Fruit fly (Drosophila melanogaster) whole organism: ENCODE results near the gene RpS5a.

Experiments used
- CG8478 ChIP-seq: fragments of >200 bp; optimal IDR thresholded peaks from 2 replicates; lab custom pipeline; 2018; ENCODE audit warnings: inconsistent platforms
- Dll ChIP-seq: fragments of >200 bp; optimal IDR thresholded peaks from 2 replicates; lab custom pipeline; 2017
- EcR ChIP-seq, 2 experiments: fragments of >200 bp; optimal IDR thresholded peaks; 2 replicates each; lab custom pipeline; 2017; ENCODE audit warnings: missing biosample characterization in 2 of 2, missing genetic modification characterization in 2 of 2, missing genetic modification reagents in 2 of 2
- pan ChIP-seq: fragments of >200 bp; optimal IDR thresholded peaks from 2 replicates; lab custom pipeline; 2017
- psq ChIP-seq: fragments of >200 bp; optimal IDR thresholded peaks from 2 replicates; lab custom pipeline; 2017
- usp ChIP-seq: fragments of >200 bp; optimal IDR thresholded peaks from 2 replicates; lab custom pipeline; 2017; ENCODE audit warnings: missing biosample characterization, missing genetic modification characterization, mixed read lengths

The RpS5a gene

dm6 chrX:17147983-17148637 lies at the start of gene RpS5a:
TSS of gene RpS5a (minus strand) at chrX:17148264.
- TF ChIP-seq CG8478 (lab: Kevin White, UChicago) (no peak), usp (GFP tag; lab: Kevin White, UChicago) (no peak), EcR (GFP tag; optimal IDR thresholded peaks at IDR 0.05; lab: Kevin White, UChicago) (no peak), Dll (no peak), pan (no peak), psq (no peak)

- TF ChIP-seq usp (GFP tag; lab: Kevin White, UChicago), result no peak
- TF ChIP-seq EcR (GFP tag; optimal IDR thresholded peaks at IDR 0.05; lab: Kevin White, UChicago), result no peak
- TF ChIP-seq Dll, result no peak
Observed at dm6 chrX:17188167-17188566, 40.1 kb upstream of the RpS5a start.

DNA sequence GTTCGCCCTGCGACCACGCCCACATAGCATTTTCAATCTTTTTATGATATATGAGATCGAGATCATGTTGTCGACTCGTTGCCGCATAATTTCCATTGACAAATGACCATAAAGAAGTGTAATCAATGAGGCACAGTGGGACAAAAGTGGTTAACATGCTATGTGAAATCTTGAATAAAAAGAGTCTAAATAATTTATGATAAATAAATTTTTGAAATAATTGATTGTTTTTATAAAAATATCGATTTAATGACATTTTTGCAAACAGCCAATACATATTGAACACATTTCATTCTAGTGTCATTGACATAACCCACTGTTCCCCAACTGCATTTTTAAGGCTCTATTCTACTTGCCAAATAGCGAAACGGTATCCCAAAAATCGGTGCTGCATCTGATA lies 39.4 kb upstream of the RpS5a start:
- TF ChIP-seq CG8478 (lab: Kevin White, UChicago), result no peak
- no peak for TF ChIP-seq psq
- no peak for TF ChIP-seq Dll
- TF ChIP-seq usp (GFP tag; lab: Kevin White, UChicago), result no peak
- TF ChIP-seq EcR (GFP tag; optimal IDR thresholded peaks at IDR 0.05; lab: Kevin White, UChicago), result no peak
- TF ChIP-seq pan, result no peak

dm6 chrX:17186432-17186831 lies 38.4 kb upstream of the RpS5a start:
- TF ChIP-seq CG8478 (lab: Kevin White, UChicago) (no peak), psq (no peak), Dll (no peak), usp (GFP tag; lab: Kevin White, UChicago) (no peak), pan (no peak), EcR (GFP tag; optimal IDR thresholded peaks at IDR 0.05; lab: Kevin White, UChicago) (no peak)

dm6 chrX:17183486-17183885 lies 35.4 kb upstream of the RpS5a start:
- TF ChIP-seq EcR (GFP tag; optimal IDR thresholded peaks at IDR 0.05; lab: Kevin White, UChicago), result no peak
- TF ChIP-seq CG8478 (lab: Kevin White, UChicago), result no peak
- TF ChIP-seq usp (GFP tag; lab: Kevin White, UChicago), result no peak
- TF ChIP-seq psq, result no peak
- no peak for TF ChIP-seq pan
- no peak for TF ChIP-seq Dll

DNA sequence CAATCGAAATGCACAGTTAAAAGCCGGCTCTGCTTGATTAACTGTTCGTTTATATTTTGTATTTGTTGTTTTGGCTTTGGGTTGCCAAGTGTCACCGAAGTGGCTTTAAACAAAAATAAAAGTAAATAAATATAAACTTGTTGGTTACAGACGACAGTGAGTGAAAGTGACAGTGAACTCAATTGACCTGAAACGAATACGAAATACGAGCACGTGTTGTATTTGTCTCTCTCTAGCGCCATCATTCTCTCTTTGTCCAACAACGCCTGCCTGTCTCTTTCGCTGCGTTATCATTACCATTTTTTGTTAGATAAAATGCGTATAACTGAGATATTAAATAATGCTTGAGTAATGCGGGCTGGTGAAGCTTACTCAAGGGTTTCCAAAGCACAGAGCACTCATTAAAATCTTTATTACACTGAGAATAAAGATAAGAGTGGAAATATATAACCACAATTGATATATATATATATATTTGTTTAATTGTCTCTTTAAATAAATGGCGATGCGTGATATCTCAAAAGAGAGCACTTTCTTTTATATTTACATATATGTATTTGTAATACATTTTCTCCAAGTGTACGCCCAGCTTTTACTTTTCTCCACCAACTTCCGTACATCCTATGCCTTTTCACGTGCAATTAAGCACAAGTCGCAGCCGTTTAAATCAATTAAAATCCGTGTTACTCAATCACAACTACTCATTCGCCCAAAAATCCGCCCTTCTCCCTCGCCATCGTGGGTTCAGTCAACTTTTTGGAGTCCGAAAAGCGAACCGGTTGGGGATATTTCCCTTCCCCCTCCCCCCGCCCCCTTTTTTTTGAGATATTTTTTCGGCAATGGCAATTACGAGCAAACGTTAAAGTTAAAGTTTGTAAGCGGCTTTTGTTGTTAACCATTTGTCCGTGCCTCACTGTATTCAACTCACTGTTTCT lies 33.5 kb upstream of the RpS5a start:
- no peak for TF ChIP-seq Dll
- TF ChIP-seq CG8478 (lab: Kevin White, UChicago), result no peak
- TF ChIP-seq EcR (GFP tag; optimal IDR thresholded peaks at IDR 0.05; lab: Kevin White, UChicago), result no peak
- no peak for TF ChIP-seq usp (GFP tag; lab: Kevin White, UChicago)
- TF ChIP-seq pan, result no peak
- TF ChIP-seq psq, result no peak

dm6 chrX:17180523-17180922 lies 32.5 kb upstream of the RpS5a start:
- no peak for TF ChIP-seq psq
- TF ChIP-seq EcR (GFP tag; optimal IDR thresholded peaks at IDR 0.05; lab: Kevin White, UChicago), result no peak
- no peak for TF ChIP-seq pan
- TF ChIP-seq usp (GFP tag; lab: Kevin White, UChicago), result no peak
- TF ChIP-seq CG8478 (lab: Kevin White, UChicago), result no peak
- no peak for TF ChIP-seq Dll

DNA sequence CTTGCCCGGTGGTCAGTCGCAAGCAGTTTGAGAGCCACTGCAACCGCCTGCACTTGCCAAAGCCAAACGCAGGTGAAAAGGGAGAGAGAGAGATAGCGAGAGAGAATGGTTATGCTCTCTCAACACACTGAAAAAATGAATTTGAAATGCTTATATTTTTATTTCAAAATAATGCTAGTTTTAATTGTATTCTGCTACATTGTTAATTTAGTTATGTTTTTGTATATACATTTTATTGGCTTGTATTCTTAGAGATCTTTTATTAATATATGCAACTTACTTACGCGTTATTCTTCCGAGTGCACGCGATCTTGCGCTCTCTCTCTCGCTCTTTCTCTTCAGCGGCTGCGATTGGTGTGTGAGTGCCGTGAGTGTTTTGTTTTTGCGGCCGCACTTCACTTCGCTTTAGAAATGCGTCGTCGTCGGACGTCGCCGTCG lies 30.4 kb upstream of the RpS5a start:
- TF ChIP-seq psq, result no peak
- TF ChIP-seq usp (GFP tag; lab: Kevin White, UChicago), result no peak
- TF ChIP-seq Dll, result peak; percentile 67
- TF ChIP-seq pan, result no peak
- no peak for TF ChIP-seq EcR (GFP tag; optimal IDR thresholded peaks at IDR 0.05; lab: Kevin White, UChicago)

dm6 chrX:17177606-17178005 lies 29.5 kb upstream of the RpS5a start:
- no peak for TF ChIP-seq EcR (GFP tag; optimal IDR thresholded peaks at IDR 0.05; lab: Kevin White, UChicago)
- no peak for TF ChIP-seq Dll
- TF ChIP-seq pan, result no peak
- TF ChIP-seq psq, result no peak
- no peak for TF ChIP-seq CG8478 (lab: Kevin White, UChicago)
- no peak for TF ChIP-seq usp (GFP tag; lab: Kevin White, UChicago)

- no peak for TF ChIP-seq EcR (GFP tag; optimal IDR thresholded peaks at IDR 0.05; lab: Kevin White, UChicago)
- no peak for TF ChIP-seq psq
Observed at dm6 chrX:17176542-17176941, 28.5 kb upstream of the RpS5a start.

DNA sequence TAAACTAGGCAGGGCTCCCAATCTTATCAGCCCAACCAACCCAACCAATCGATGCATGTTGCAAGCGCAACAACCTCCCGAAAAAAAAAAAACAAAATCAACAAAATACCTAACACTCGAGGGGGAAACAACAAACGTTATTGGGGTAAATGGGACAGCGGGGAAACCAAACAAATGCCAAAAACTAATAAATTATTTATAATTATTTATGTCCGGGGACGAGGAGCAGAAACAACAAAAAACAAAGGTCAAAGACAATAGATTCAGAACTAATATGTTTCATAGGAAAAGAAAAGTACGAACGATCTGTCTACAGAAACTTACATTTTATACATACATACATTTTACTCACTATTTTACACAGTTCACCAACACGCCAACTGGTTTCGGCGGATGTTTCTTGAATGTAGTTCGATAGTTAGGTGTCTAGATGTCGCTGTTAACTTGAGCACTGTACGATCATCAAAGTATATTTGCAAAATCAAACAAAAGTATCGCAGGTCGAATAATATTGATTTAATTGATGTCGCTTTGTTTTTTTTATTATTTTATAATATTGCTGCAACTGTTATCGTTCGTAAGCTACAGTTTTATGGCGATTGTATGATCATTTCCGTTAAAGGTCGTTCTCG lies 27.6 kb upstream of the RpS5a start:
- no peak for TF ChIP-seq Dll
- TF ChIP-seq psq, result no peak
- no peak for TF ChIP-seq CG8478 (lab: Kevin White, UChicago)
- TF ChIP-seq usp (GFP tag; lab: Kevin White, UChicago), result no peak
- TF ChIP-seq pan, result no peak
- TF ChIP-seq EcR (GFP tag; optimal IDR thresholded peaks at IDR 0.05; lab: Kevin White, UChicago), result no peak

DNA sequence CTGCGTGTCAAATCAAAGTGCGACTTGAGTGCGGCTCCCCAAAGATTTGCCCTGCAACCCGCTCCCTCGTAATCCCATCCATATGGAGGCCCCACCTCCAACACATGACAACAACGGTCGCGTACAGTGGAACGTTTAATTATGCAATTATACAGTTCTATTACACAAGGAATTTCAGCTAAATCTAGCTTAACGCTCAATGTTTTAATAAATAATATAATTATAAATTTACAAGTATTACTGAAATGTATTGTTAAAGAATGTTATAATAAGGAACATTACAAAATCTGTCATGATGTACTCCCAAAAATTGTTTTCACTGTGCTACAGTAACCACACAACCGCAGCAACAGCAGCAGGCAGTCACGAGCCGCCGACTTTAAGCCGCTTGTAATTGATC lies 26.1 kb upstream of the RpS5a start:
- no peak for TF ChIP-seq pan
- no peak for TF ChIP-seq EcR (GFP tag; optimal IDR thresholded peaks at IDR 0.05; lab: Kevin White, UChicago)
- TF ChIP-seq Dll, result no peak
- no peak for TF ChIP-seq CG8478 (lab: Kevin White, UChicago)
- TF ChIP-seq usp (GFP tag; lab: Kevin White, UChicago), result no peak
- TF ChIP-seq psq, result no peak
